Worm (Caenorhabditis elegans): ENCODE results near the gene taf-11.3.

Gene taf-11.3

DNA sequence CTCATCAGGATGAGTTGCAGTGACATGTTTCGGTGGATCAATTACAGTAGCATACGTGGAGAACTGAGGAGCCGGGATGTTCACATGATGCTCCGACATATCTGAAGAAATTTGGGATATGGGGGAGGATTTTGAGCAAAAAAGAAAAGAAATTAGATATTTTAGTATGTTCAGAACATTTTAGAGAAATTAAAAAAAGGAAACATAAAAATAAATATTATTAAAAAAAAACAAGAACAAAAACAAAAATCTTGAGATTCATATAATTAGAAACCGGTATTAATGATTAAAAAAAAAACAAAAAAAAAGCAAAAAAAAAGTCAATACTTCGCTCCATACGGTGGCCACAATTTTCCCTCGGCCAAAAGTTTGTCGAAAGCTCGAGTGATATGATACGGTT lies 1.3 kb downstream of the taf-11.3 start, which contains the start of gene rab-33:
rab-33 (minus strand) TSS at position 101 of the 400 bp plus-strand sequence.
- TF ChIP-seq T22C8.4 (GFP tag; IDR thresholded peaks at IDR 0.05) (no peak), ztf-29 (GFP tag; IDR thresholded peaks at IDR 0.05) (no peak)

- TF ChIP-seq cog-1 (tag; optimal IDR thresholded peaks at IDR 0.05) = no peak
- no peak for TF ChIP-seq T22C8.4 (GFP tag; IDR thresholded peaks at IDR 0.05)
- TF ChIP-seq ztf-29 (GFP tag; IDR thresholded peaks at IDR 0.05) = no peak
- no peak for TF ChIP-seq klf-2 (GFP tag; conservative IDR thresholded peaks at IDR 0.05)
- TF ChIP-seq med-1 (GFP tag; optimal IDR thresholded peaks at IDR 0.05; ENCODE audit: insufficient read depth) = no peak
- TF ChIP-seq ref-1 (GFP tag; conservative IDR thresholded peaks at IDR 0.05) = no peak
- TF ChIP-seq flt-1 (GFP tag; IDR thresholded peaks at IDR 0.05) = no peak
- TF ChIP-seq tab-1 (GFP tag; IDR thresholded peaks at IDR 0.05) = no peak
- no peak for TF ChIP-seq ztf-23 (GFP tag; IDR thresholded peaks at IDR 0.05)
These were observed 17.0 kb downstream of the taf-11.3 start, which contains the start of gene ptr-25 for ce11 chrIII:10488052-10488451. Gene ptr-25, plus strand, starts transcription at chrIII:10488124.

ce11 chrIII:10486455-10486854 lies 18.6 kb downstream of the taf-11.3 start:
- TF ChIP-seq ref-1 (GFP tag; conservative IDR thresholded peaks at IDR 0.05) = no peak
- TF ChIP-seq tab-1 (GFP tag; IDR thresholded peaks at IDR 0.05) = no peak
- TF ChIP-seq cog-1 (tag; optimal IDR thresholded peaks at IDR 0.05) = no peak
- no peak for TF ChIP-seq ztf-23 (GFP tag; IDR thresholded peaks at IDR 0.05)
- TF ChIP-seq med-1 (GFP tag; optimal IDR thresholded peaks at IDR 0.05; ENCODE audit: insufficient read depth) = no peak
- TF ChIP-seq klf-2 (GFP tag; conservative IDR thresholded peaks at IDR 0.05) = no peak
- TF ChIP-seq flt-1 (GFP tag; IDR thresholded peaks at IDR 0.05) = no peak
- TF ChIP-seq ztf-29 (GFP tag; IDR thresholded peaks at IDR 0.05) = no peak
- no peak for TF ChIP-seq T22C8.4 (GFP tag; IDR thresholded peaks at IDR 0.05)

- TF ChIP-seq ztf-23 (GFP tag; IDR thresholded peaks at IDR 0.05) (no peak), cog-1 (tag; optimal IDR thresholded peaks at IDR 0.05) (no peak), tab-1 (GFP tag; IDR thresholded peaks at IDR 0.05) (no peak), med-1 (GFP tag; optimal IDR thresholded peaks at IDR 0.05; ENCODE audit: insufficient read depth) (no peak), T22C8.4 (GFP tag; IDR thresholded peaks at IDR 0.05) (no peak), klf-2 (GFP tag; conservative IDR thresholded peaks at IDR 0.05) (no peak), ref-1 (GFP tag; conservative IDR thresholded peaks at IDR 0.05) (no peak), flt-1 (GFP tag; IDR thresholded peaks at IDR 0.05) (no peak), ztf-29 (GFP tag; IDR thresholded peaks at IDR 0.05) (no peak)
These were observed 23.1 kb downstream of the taf-11.3 start, which contains the start of gene D2045.8 for ce11 chrIII:10481988-10482387. Gene D2045.8, plus strand, starts transcription at chrIII:10482288.

DNA sequence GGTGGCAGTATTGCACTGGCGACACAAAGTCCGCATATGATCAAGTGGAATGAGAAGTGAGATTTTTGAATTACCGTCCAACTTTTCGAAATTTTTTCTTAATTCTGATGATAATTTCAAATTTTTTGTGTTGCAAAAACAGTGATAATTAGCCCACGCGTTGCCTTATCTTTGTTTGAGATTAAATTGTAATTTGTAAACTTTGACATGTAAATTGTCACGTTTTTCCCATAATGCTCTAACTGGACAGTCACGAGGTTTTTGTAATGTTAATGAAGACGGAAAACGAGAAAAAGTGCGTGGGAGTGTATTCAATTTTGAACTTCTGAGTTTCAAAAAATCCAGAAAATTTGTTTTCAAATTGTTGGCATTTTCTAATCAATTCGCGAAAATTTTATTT lies 23.6 kb downstream of the taf-11.3 start:
- TF ChIP-seq ref-1 (GFP tag; conservative IDR thresholded peaks at IDR 0.05) (no peak), T22C8.4 (GFP tag; IDR thresholded peaks at IDR 0.05) (no peak), flt-1 (GFP tag; IDR thresholded peaks at IDR 0.05) (no peak), ztf-29 (GFP tag; IDR thresholded peaks at IDR 0.05) (no peak), med-1 (GFP tag; optimal IDR thresholded peaks at IDR 0.05; ENCODE audit: insufficient read depth) (no peak), ztf-23 (GFP tag; IDR thresholded peaks at IDR 0.05) (no peak), cog-1 (tag; optimal IDR thresholded peaks at IDR 0.05) (no peak), klf-2 (GFP tag; conservative IDR thresholded peaks at IDR 0.05) (no peak)

DNA sequence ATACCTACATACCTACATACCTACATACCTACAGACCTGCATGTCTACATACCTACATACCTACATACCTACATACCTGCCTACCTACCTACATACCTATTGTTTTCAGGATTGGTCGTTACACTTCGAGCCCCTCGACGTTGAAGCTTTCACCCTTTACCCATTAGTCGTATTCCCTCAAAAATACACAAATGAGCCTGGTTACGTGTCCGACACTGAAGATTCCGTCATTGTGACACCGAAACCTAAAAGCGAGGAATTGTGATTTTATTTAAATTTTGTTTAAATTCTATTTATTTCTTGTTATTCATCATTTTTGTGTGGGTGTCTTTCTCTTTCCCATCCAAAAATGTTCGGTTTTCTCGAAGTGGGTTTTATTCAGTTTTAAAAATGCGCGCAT lies 25.9 kb downstream of the taf-11.3 start, which contains the start of gene D2045.7:
D2045.7 (plus strand) TSS at position 301 of the 400 bp plus-strand sequence.
- TF ChIP-seq med-1 (GFP tag; optimal IDR thresholded peaks at IDR 0.05; ENCODE audit: insufficient read depth) = no peak
- TF ChIP-seq flt-1 (GFP tag; IDR thresholded peaks at IDR 0.05) = no peak
- TF ChIP-seq cog-1 (tag; optimal IDR thresholded peaks at IDR 0.05) = no peak
- TF ChIP-seq ztf-23 (GFP tag; IDR thresholded peaks at IDR 0.05) = no peak
- TF ChIP-seq T22C8.4 (GFP tag; IDR thresholded peaks at IDR 0.05) = no peak
- TF ChIP-seq klf-2 (GFP tag; conservative IDR thresholded peaks at IDR 0.05) = no peak
- no peak for TF ChIP-seq tab-1 (GFP tag; IDR thresholded peaks at IDR 0.05)
- no peak for TF ChIP-seq ref-1 (GFP tag; conservative IDR thresholded peaks at IDR 0.05)
- no peak for TF ChIP-seq ztf-29 (GFP tag; IDR thresholded peaks at IDR 0.05)

DNA sequence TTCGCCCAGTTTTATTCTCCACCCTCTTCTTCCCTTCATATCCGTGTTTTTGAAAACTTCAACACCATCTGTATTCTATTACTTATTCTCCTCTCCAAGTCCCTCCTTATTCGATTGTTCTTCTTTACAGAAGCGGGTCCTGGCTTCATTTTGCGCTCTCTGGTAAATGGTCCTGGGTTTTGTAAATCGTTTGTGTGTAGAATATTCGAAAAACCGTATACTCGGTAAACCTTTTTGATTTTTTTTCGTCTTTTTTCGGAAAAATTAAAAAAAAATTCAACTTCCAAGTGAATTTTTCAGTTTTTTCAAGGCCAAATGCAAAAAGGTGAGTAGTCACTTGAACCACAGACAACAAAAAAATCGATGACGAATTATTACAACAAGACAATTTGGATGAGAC lies 30.1 kb downstream of the taf-11.3 start, which contains the start of gene D2045.9:
D2045.9 (plus strand) TSS at position 301 of the 400 bp plus-strand sequence.
- TF ChIP-seq ztf-29 (GFP tag; IDR thresholded peaks at IDR 0.05) = no peak

DNA sequence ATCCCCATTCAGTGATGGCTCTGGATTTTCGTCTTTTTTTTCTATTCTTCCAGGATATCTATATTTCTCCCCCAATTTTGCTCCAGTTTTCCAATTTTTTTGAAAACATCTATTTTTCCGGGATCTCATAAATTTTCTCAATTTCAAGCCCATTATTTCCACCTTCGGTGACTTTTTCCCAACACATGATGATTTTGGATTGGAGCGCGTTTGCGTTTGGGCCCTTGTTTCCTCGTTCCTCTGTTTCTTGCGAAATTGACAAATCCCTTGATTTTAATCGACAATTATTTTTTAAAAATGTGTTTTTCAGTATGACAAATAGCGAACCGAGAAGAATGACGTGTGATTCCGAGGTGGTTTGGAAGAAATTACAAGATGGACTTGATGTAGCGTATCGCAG lies 34.1 kb downstream of the taf-11.3 start, which contains the start of gene cul-1:
cul-1 (plus strand) TSS at position 311 of the 400 bp plus-strand sequence.
- TF ChIP-seq klf-2 (GFP tag; conservative IDR thresholded peaks at IDR 0.05) (no peak), ztf-23 (GFP tag; IDR thresholded peaks at IDR 0.05) (no peak), T22C8.4 (GFP tag; IDR thresholded peaks at IDR 0.05) (no peak), ztf-29 (GFP tag; IDR thresholded peaks at IDR 0.05) (no peak), cog-1 (tag; optimal IDR thresholded peaks at IDR 0.05) (no peak), flt-1 (GFP tag; IDR thresholded peaks at IDR 0.05) (no peak), tab-1 (GFP tag; IDR thresholded peaks at IDR 0.05) (no peak), ref-1 (GFP tag; conservative IDR thresholded peaks at IDR 0.05) (no peak), med-1 (GFP tag; optimal IDR thresholded peaks at IDR 0.05; ENCODE audit: insufficient read depth) (no peak)

DNA sequence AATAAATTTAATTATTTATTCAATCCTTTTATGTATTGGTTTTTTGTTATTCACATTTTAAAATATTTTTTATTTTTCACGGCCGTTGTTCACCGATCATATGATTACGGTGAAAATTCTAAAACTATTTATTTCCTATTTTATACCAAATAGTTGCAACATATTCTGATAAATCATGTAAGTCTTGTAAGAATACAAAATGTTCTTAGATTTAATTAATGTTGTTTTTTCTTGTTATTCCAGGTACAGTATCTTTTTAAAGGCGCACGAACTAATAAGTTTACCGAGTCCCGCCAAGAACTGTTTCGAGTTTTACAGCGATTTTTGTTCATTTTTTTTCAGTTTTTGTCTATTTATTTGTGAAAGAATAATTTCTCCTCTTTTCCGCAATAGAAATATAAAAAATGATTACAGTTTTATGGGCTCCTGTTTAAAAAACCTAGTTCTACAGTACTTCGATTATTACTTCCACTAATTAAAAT lies 35.4 kb downstream of the taf-11.3 start, which contains the start of gene D2045.5:
D2045.5 (minus strand) TSS at position 51 of the 482 bp plus-strand sequence.
- no peak for TF ChIP-seq med-1 (GFP tag; optimal IDR thresholded peaks at IDR 0.05; ENCODE audit: insufficient read depth)

DNA sequence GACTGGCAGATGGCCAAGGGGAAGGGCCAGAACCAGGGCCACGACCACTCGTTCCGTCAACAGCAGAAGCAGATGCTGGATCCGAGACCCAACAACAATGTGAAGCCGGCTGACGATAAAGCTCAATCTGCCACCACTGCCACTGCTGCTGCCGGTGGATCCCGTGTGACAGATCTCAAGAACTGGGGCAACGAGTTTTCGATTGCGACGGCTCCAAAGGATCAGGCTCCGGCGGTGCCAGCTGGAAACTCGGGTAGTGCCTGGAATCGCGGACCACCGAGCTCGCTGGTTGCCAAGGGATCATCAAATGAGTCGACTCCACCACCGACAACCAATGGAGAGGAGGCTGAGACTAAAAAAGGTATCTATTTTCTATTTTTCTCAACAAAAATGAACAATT lies 40.6 kb downstream of the taf-11.3 start:
- TF ChIP-seq med-1 (GFP tag; optimal IDR thresholded peaks at IDR 0.05; ENCODE audit: insufficient read depth) (no peak), ref-1 (GFP tag; conservative IDR thresholded peaks at IDR 0.05) (no peak), ztf-23 (GFP tag; IDR thresholded peaks at IDR 0.05) (no peak), flt-1 (GFP tag; IDR thresholded peaks at IDR 0.05) (no peak), klf-2 (GFP tag; conservative IDR thresholded peaks at IDR 0.05) (no peak), ztf-29 (GFP tag; IDR thresholded peaks at IDR 0.05) (no peak), cog-1 (tag; optimal IDR thresholded peaks at IDR 0.05) (no peak), T22C8.4 (GFP tag; IDR thresholded peaks at IDR 0.05) (no peak), tab-1 (GFP tag; IDR thresholded peaks at IDR 0.05) (no peak)

Measured in whole organism, midembryonic.